Worm (Caenorhabditis elegans) whole organism, midembryonic: Measurements from ENCODE around the gene ima-3.

Experiments used
- flt-1 ChIP-seq: fragments of 200-800 bp; sonication (Bioruptor generic); IDR thresholded peaks from 2 replicates; pipeline ENCODE4 v1.3.6; 2022; ENCODE audit warnings: missing genetic modification characterization, missing compliant biosample characterization
- klf-2 ChIP-seq: fragments of 200-800 bp; sonication (Bioruptor generic); conservative IDR thresholded peaks from 2 replicates; pipeline ENCODE4 v1.3.6; 2022; ENCODE audit warnings: missing genetic modification reagents, missing genetic modification characterization, missing compliant biosample characterization

- TF ChIP-seq flt-1 (GFP tag; lab: Robert Waterston, UW) (no peak), klf-2 (GFP tag; lab: Robert Waterston, UW) (no peak)
Observed at ce11 chrIV:7575147-7575768, 13.8 kb upstream of the ima-3 start, which contains the start of gene cec-4.
